Worm (Caenorhabditis elegans) whole organism, late embryonic: ENCODE measurements around the gene isy-1.

Experiments used
- C08G9.2 ChIP-seq: sonication (generic microtip); optimal IDR thresholded peaks from 2 replicates; lab custom pipeline; 2016; ENCODE audit warnings: mild to moderate bottlenecking, missing genetic modification characterization, moderate library complexity, missing compliant biosample characterization
- C38D4.7 ChIP-seq: fragments of 200-800 bp; sonication (Bioruptor generic); optimal IDR thresholded peaks from 2 replicates; lab custom pipeline; 2018; ENCODE audit warnings: mild to moderate bottlenecking, missing genetic modification characterization, moderate library complexity, missing compliant biosample characterization
- ahr-1 ChIP-seq: sonication (generic microtip); optimal IDR thresholded peaks from 2 replicates; lab custom pipeline; 2016; ENCODE audit warnings: missing genetic modification characterization, missing compliant biosample characterization
- elt-4 ChIP-seq: sonication (generic microtip); optimal IDR thresholded peaks from 2 replicates; lab custom pipeline; 2016; ENCODE audit warnings: missing genetic modification characterization, missing compliant biosample characterization
- ets-4 ChIP-seq: sonication (generic microtip); optimal IDR thresholded peaks from 2 replicates; lab custom pipeline; 2016; ENCODE audit warnings: missing genetic modification characterization, missing compliant biosample characterization
- fkh-6 ChIP-seq: sonication (generic microtip); optimal IDR thresholded peaks from 2 replicates; lab custom pipeline; 2016; ENCODE audit warnings: missing genetic modification characterization, missing compliant biosample characterization
- hlh-30 ChIP-seq: sonication (generic microtip); optimal IDR thresholded peaks from 2 replicates; lab custom pipeline; 2017; ENCODE audit warnings: antibody characterized with exemption, missing genetic modification characterization, missing compliant biosample characterization; ENCODE audit not compliant: insufficient read depth
- nfya-1 ChIP-seq: sonication (generic microtip); optimal IDR thresholded peaks from 2 replicates; lab custom pipeline; 2017; ENCODE audit warnings: missing genetic modification characterization, mild to moderate bottlenecking, missing compliant biosample characterization, antibody characterized with exemption, moderate library complexity
- nhr-11 ChIP-seq: fragments of 150-350 bp; optimal IDR thresholded peaks from 2 replicates; lab custom pipeline; 2014; ENCODE audit warnings: missing biosample characterization, missing genetic modification characterization
- ref-2 ChIP-seq: sonication (generic microtip); optimal IDR thresholded peaks from 2 replicates; lab custom pipeline; 2016; ENCODE audit warnings: missing genetic modification characterization, missing compliant biosample characterization
- ttx-3 ChIP-seq: sonication (generic microtip); optimal IDR thresholded peaks from 2 replicates; lab custom pipeline; 2016; ENCODE audit warnings: missing genetic modification reagents, missing genetic modification characterization, missing compliant biosample characterization
- unc-3 ChIP-seq, 2 experiments: fragments of 200-800 bp in 1 of 2; sonication (Bioruptor generic) in 1 of 2; sonication (generic microtip) in 1 of 2; conservative IDR thresholded peaks in 1 of 2; optimal IDR thresholded peaks in 1 of 2; 2 replicates each; pipeline versions ENCODE4 v1.3.6 to Lab custom; 2016 to 2022; ENCODE audit warnings: missing compliant biosample characterization in 2 of 2, missing genetic modification characterization in 2 of 2, missing genetic modification reagents in 1 of 2
- unc-55 ChIP-seq: sonication (generic microtip); optimal IDR thresholded peaks from 2 replicates; lab custom pipeline; 2017; ENCODE audit warnings: missing biosample characterization, missing genetic modification reagents, missing genetic modification characterization
- unc-86 ChIP-seq: sonication (generic microtip); optimal IDR thresholded peaks from 2 replicates; lab custom pipeline; 2016; ENCODE audit warnings: missing genetic modification characterization, missing compliant biosample characterization

DNA sequence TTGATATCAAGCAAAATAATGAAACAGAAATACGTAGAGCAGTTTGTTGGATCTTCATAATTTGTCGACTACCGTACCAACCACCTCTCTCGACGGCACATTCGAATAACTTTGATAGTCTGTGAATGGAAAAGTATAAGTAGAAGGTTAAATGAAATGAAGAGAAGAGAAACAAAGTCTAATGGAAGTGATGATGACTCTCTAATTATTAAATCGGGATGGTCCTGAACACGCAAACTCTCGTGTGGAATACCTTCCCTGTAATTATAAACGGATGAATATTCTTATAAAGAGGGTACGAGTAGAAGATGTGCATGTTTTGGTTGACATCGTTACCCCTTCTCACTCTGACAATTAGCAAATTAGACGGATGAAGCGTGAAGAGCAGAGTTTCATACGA is 22.3 kb upstream of the isy-1 start, which contains the start of the genes C13G3.12 and hot-6:
- TF ChIP-seq unc-3 (GFP tag; conservative IDR thresholded peaks at IDR 0.05; lab: Robert Waterston, UW) (no peak), unc-3 (tag; optimal IDR thresholded peaks at IDR 0.05; lab: Kevin White, UChicago) (no peak), elt-4 (tag; lab: Kevin White, UChicago) (no peak), nhr-11 (tag; lab: Kevin White, UChicago) (no peak), unc-86 (no peak), C08G9.2 (tag; lab: Kevin White, UChicago) (no peak), hlh-30 (no peak), ets-4 (tag; lab: Kevin White, UChicago) (no peak), ref-2 (tag; lab: Kevin White, UChicago) (no peak), fkh-6 (tag; lab: Kevin White, UChicago) (no peak), ahr-1 (no peak), unc-55 (GFP tag; lab: Kevin White, UChicago) (no peak), nfya-1 (tag; lab: Kevin White, UChicago) (no peak), ttx-3 (tag; lab: Kevin White, UChicago) (no peak), C38D4.7 (GFP tag; lab: Kevin White, UChicago) (no peak)
